Fruit fly (Drosophila melanogaster): ENCODE results near the gene CG7017.

DNA sequence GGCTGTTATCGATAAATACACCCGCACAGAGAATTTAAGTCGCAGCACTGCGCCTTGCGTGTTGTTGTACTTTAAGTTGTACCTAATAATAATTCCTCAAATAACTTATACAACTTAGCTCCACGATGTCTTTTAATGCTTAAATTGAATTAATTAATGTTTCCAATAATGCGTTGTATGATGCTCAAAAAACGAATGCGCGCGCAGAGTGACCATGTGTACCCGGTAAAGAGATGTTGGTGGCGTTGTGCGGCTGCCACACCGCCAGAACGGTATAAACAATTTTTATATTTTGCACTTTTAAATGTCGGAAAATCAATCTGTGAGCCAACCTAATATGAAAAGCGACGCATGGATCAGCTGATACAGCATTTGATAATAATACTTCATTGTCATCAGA, 14.2 kb upstream of the CG7017 start:
- no peak for TF ChIP-seq CG16779 (GFP tag; IDR thresholded peaks at IDR 0.05)
- TF ChIP-seq Hr78 (GFP tag; optimal IDR thresholded peaks at IDR 0.05), result no peak
- TF ChIP-seq Sox100B (GFP tag; optimal IDR thresholded peaks at IDR 0.05), result no peak
- TF ChIP-seq CG4707 (GFP tag; optimal IDR thresholded peaks at IDR 0.05), result no peak
- no peak for TF ChIP-seq Blimp-1 (GFP tag; optimal IDR thresholded peaks at IDR 0.05)
- no peak for TF ChIP-seq CG4282 (GFP tag; optimal IDR thresholded peaks at IDR 0.05)
- no peak for TF ChIP-seq fd3F (GFP tag; optimal IDR thresholded peaks at IDR 0.05)
- TF ChIP-seq croc (GFP tag; conservative IDR thresholded peaks at IDR 0.05), result no peak
- TF ChIP-seq btn (GFP tag; optimal IDR thresholded peaks at IDR 0.05), result no peak
- TF ChIP-seq esg (GFP tag; conservative IDR thresholded peaks at IDR 0.05), result no peak
- no peak for TF ChIP-seq CG34376 (GFP tag; optimal IDR thresholded peaks at IDR 0.05)
- no peak for TF ChIP-seq CG11398 (GFP tag; optimal IDR thresholded peaks at IDR 0.05)
- no peak for TF ChIP-seq NC2β (GFP tag; optimal IDR thresholded peaks at IDR 0.05)
- TF ChIP-seq peb (GFP tag; IDR thresholded peaks at IDR 0.05), result no peak

Measured in whole organism, embryonic.